Fruit fly (Drosophila melanogaster) whole organism, wandering third instar larva: ENCODE data around the gene Kdm3.

Source experiments
- Abd-B ChIP-seq: fragments of >200 bp; optimal IDR thresholded peaks from 2 replicates; lab custom pipeline; 2017; ENCODE audit warnings: missing biosample characterization, missing genetic modification characterization
- CG9705 ChIP-seq: fragments of 200-800 bp; sonication (Bioruptor generic); optimal IDR thresholded peaks from 2 replicates; lab custom pipeline; 2018; ENCODE audit warnings: missing biosample characterization, mild to moderate bottlenecking, missing genetic modification characterization
- CrebA ChIP-seq: fragments of 200-800 bp; sonication (Bioruptor generic); optimal IDR thresholded peaks from 2 replicates; lab custom pipeline; 2016; ENCODE audit warnings: missing biosample characterization, mild to moderate bottlenecking, missing genetic modification characterization, borderline replicate concordance
- Dif ChIP-seq: fragments of 200-275, 200-300 bp; sonication (Bioruptor generic); optimal IDR thresholded peaks from 2 replicates; lab custom pipeline; 2018; ENCODE audit warnings: missing biosample characterization, missing genetic modification characterization; ENCODE audit not compliant: partially characterized antibody
- GATAd ChIP-seq: sonication (Bioruptor generic); optimal IDR thresholded peaks from 2 replicates; lab custom pipeline; 2016; ENCODE audit warnings: missing biosample characterization, missing genetic modification characterization
- HLH106 ChIP-seq: fragments of 200-800 bp; optimal IDR thresholded peaks from 3 replicates; lab custom pipeline; 2019; ENCODE audit warnings: missing biosample characterization, mild to moderate bottlenecking, missing genetic modification characterization, moderate library complexity
- Hnf4 ChIP-seq: fragments of 200-800 bp; sonication (Bioruptor generic); optimal IDR thresholded peaks from 2 replicates; lab custom pipeline; 2016; ENCODE audit warnings: missing biosample characterization, mild to moderate bottlenecking, missing genetic modification characterization
- Hr83 ChIP-seq: fragments of 200-300 bp; sonication (Bioruptor generic); optimal IDR thresholded peaks from 2 replicates; lab custom pipeline; 2016; ENCODE audit warnings: missing biosample characterization, mild to moderate bottlenecking, missing genetic modification characterization, moderate library complexity; ENCODE audit not compliant: poor library complexity, severe bottlenecking
- Mio ChIP-seq: sonication (Bioruptor generic); optimal IDR thresholded peaks from 2 replicates; lab custom pipeline; 2016; ENCODE audit warnings: missing biosample characterization, missing genetic modification characterization
- Myc ChIP-seq: fragments of >200 bp; optimal IDR thresholded peaks from 2 replicates; lab custom pipeline; 2017
- N ChIP-seq: fragments of >200 bp; optimal IDR thresholded peaks from 2 replicates; lab custom pipeline; 2018; ENCODE audit warnings: missing biosample characterization, missing external identifiers, missing genetic modification characterization
- OdsH ChIP-seq: fragments of 200-800 bp; sonication (Bioruptor generic); optimal IDR thresholded peaks from 2 replicates; lab custom pipeline; 2016; ENCODE audit warnings: missing biosample characterization, mild to moderate bottlenecking, missing genetic modification characterization
- Rel ChIP-seq, 2 experiments: fragments of 200-800 bp; sonication (Bioruptor generic) in 1 of 2; optimal IDR thresholded peaks; 2 replicates in 1 of 2; 3 replicates in 1 of 2; lab custom pipeline; 2016 to 2019; ENCODE audit warnings: mild to moderate bottlenecking in 2 of 2, missing biosample characterization in 2 of 2, missing genetic modification characterization in 2 of 2, moderate library complexity in 1 of 2
- Sp1 ChIP-seq: fragments of 200-800 bp; sonication (Bioruptor generic); optimal IDR thresholded peaks from 3 replicates; lab custom pipeline; 2019; ENCODE audit warnings: missing biosample characterization, mild to moderate bottlenecking, missing genetic modification characterization, moderate library complexity
- br ChIP-seq: fragments of 200-800 bp; sonication (Bioruptor generic); optimal IDR thresholded peaks from 2 replicates; lab custom pipeline; 2016; ENCODE audit warnings: missing biosample characterization, missing genetic modification characterization
- dsf ChIP-seq: sonication (Bioruptor generic); optimal IDR thresholded peaks from 2 replicates; lab custom pipeline; 2016; ENCODE audit warnings: missing biosample characterization, missing genetic modification characterization, borderline replicate concordance
- ey ChIP-seq: fragments of 200-800 bp; sonication (Bioruptor generic); optimal IDR thresholded peaks from 2 replicates; lab custom pipeline; 2016; ENCODE audit warnings: missing biosample characterization, missing genetic modification characterization
- foxo ChIP-seq, 2 experiments: fragments of 200-800 bp; sonication (Bioruptor generic); optimal IDR thresholded peaks; 2 replicates in 1 of 2; 3 replicates in 1 of 2; lab custom pipeline; 2016 to 2017; ENCODE audit warnings: missing biosample characterization in 2 of 2, missing genetic modification characterization in 2 of 2
- fru ChIP-seq: fragments of 200-800 bp; sonication (Bioruptor generic); optimal IDR thresholded peaks from 3 replicates; lab custom pipeline; 2016; ENCODE audit warnings: missing biosample characterization, mild to moderate bottlenecking, missing genetic modification characterization
- h ChIP-seq: fragments of 200-800 bp; sonication (Bioruptor generic); optimal IDR thresholded peaks from 3 replicates; lab custom pipeline; 2016; ENCODE audit warnings: missing biosample characterization, mild to moderate bottlenecking, missing genetic modification characterization
- jim ChIP-seq: fragments of 175-275, 200-325 bp; sonication (Bioruptor generic); optimal IDR thresholded peaks from 2 replicates; lab custom pipeline; 2016; ENCODE audit warnings: missing biosample characterization, mild to moderate bottlenecking, missing genetic modification characterization
- lola ChIP-seq: fragments of >200 bp; optimal IDR thresholded peaks from 2 replicates; lab custom pipeline; 2017; ENCODE audit warnings: missing biosample characterization, missing genetic modification characterization
- pan ChIP-seq: fragments of >200 bp; optimal IDR thresholded peaks from 2 replicates; lab custom pipeline; 2017
- psq ChIP-seq: fragments of 200-800 bp; sonication (Bioruptor generic); optimal IDR thresholded peaks from 3 replicates; lab custom pipeline; 2017; ENCODE audit warnings: missing biosample characterization, mild to moderate bottlenecking, missing genetic modification characterization, moderate library complexity
- rgr ChIP-seq: fragments of 200-800 bp; sonication (Bioruptor generic); optimal IDR thresholded peaks from 3 replicates; lab custom pipeline; 2016; ENCODE audit warnings: missing biosample characterization, mild to moderate bottlenecking, missing genetic modification characterization
- sage ChIP-seq: fragments of 200-800 bp; sonication (Bioruptor generic); optimal IDR thresholded peaks from 2 replicates; lab custom pipeline; 2016; ENCODE audit warnings: missing biosample characterization, mild to moderate bottlenecking, missing genetic modification characterization
- sv ChIP-seq: fragments of 200-800 bp; sonication (Bioruptor generic); optimal IDR thresholded peaks from 3 replicates; lab custom pipeline; 2016; ENCODE audit warnings: missing biosample characterization, missing genetic modification characterization
- tai ChIP-seq: sonication (Bioruptor generic); optimal IDR thresholded peaks from 2 replicates; lab custom pipeline; 2016; ENCODE audit warnings: missing biosample characterization, missing genetic modification characterization
- usp ChIP-seq: fragments of >200 bp; optimal IDR thresholded peaks from 2 replicates; lab custom pipeline; 2017; ENCODE audit warnings: missing biosample characterization, missing genetic modification characterization
- woc ChIP-seq: sonication (Bioruptor generic); optimal IDR thresholded peaks from 2 replicates; lab custom pipeline; 2016; ENCODE audit warnings: missing biosample characterization, mild to moderate bottlenecking, missing genetic modification characterization

Kdm3 gene

DNA sequence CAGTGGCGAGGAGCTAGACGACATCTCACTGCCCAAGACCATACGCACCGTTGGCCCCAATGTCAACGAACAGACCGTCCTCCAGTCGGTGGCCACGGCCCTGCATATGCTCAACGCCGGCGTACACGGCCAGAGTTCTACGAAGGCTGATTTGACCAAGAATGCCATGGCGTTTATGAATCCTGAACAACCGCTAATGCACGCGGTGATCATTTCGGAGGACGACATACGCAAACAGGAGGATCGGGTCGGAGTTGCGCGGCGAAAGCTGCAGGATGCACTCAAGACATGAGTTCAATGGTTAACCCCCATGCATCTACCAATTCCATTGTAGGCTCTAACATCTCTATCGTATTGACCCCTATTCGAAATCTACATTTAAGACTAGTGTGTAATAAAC is 45.3 kb downstream of the Kdm3 start:
- TF ChIP-seq Hnf4: no peak
- TF ChIP-seq GATAd (GFP tag; lab: Kevin White, UChicago): no peak

DNA sequence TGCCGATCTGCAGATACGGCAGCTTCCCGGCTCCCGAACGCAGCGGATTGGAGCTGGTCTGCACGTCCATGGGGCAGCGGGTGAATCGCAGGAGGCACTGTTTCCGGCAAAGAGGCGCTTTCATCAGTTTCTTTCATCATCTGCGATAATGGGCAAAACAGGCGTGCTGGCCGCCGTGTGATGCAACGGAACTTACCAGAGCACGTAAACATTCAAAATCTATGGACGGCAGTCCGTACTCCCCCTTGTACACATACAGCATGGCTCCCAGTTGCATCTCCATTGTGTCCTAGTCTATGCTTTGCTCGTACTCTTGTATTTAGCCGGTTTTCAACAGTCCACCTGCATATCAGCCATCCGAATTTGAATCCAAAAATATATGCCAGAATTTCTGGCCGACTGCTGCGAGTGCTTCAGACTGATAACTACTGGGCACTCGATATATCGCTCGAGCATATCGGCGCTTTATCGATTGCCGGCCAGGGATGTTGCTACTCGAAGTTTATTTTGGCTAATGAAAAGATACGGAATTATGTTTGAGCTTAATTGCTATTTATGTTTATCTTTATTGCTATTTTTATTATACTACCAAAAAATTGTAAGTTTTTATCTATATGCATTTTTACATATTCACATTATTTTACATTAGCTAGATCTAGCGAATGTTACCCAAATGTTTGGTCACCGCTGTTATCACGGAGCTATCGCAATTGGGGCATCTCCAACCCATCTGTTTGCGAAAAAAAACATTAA is 47.6 kb downstream of the Kdm3 start, which contains the start of the genes CG9393 and Vps45:
Gene CG9393 (minus strand): TSS at position 434 of the 753 bp plus-strand sequence.
Gene Vps45 (plus strand): TSS at position 685 of the 753 bp plus-strand sequence.
- no peak for TF ChIP-seq fru (GFP tag; lab: Kevin White, UChicago)
- TF ChIP-seq sv: peak; percentile 73
- no peak for TF ChIP-seq lola (GFP tag; lab: Kevin White, UChicago)
- TF ChIP-seq foxo (GFP tag; optimal IDR thresholded peaks at IDR 0.05; lab: Kevin White, UChicago): peak in 1 of 2 experiments; percentile 78
- TF ChIP-seq GATAd (GFP tag; lab: Kevin White, UChicago): peak; percentile 49
- no peak for TF ChIP-seq tai (GFP tag; lab: Kevin White, UChicago)
- TF ChIP-seq h (GFP tag; lab: Kevin White, UChicago): peak; percentile 75
- peak; percentile 65 for TF ChIP-seq HLH106 (tag; lab: Kevin White, UChicago)
- peak; percentile 45 for TF ChIP-seq Sp1 (GFP tag; lab: Kevin White, UChicago)
- peak; percentile 66 for TF ChIP-seq OdsH (GFP tag; lab: Kevin White, UChicago)
- no peak for TF ChIP-seq Rel (GFP tag; optimal IDR thresholded peaks at IDR 0.05; lab: Kevin White, UChicago)
- peak; percentile 74 for TF ChIP-seq Rel (tag; optimal IDR thresholded peaks at IDR 0.05; lab: Kevin White, UChicago)
- peak; percentile 65 for TF ChIP-seq ey (GFP tag; lab: Kevin White, UChicago)
- TF ChIP-seq Mio (GFP tag; lab: Kevin White, UChicago): no peak
- no peak for TF ChIP-seq CrebA (GFP tag; lab: Kevin White, UChicago)
- TF ChIP-seq woc (GFP tag; lab: Kevin White, UChicago): peak; percentile 90
- peak; percentile 57 for TF ChIP-seq psq (GFP tag; lab: Kevin White, UChicago)
- TF ChIP-seq Myc (lab: Kevin White, UChicago): peak; percentile 95
- TF ChIP-seq CG9705 (GFP tag; lab: Kevin White, UChicago): peak; percentile 46
- TF ChIP-seq Hr83 (GFP tag; lab: Kevin White, UChicago): peak; percentile 7
- TF ChIP-seq rgr (GFP tag; lab: Kevin White, UChicago): peak; percentile 51

DNA sequence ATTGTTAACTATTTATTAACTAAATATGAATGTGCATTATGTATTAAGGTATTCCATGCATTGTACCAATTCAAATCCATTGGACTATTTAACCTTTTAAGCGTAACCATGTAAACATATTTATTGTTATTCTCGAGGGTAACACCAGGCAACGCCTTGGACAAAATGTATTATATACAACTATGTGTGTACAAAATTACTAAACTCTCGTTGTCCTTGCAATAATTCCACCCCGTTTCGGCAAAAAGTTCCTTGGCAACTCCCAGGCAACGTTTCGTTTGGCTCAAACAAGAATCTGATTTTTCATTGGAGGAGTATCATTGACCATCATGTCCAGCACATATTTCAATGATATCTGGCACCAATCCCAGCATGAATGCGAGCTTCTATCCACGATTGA is 50.1 kb downstream of the Kdm3 start, which contains the start of gene CG16789:
Gene CG16789 (plus strand): TSS at position 301 of the 400 bp plus-strand sequence.
- TF ChIP-seq dsf (GFP tag; lab: Kevin White, UChicago) (no peak), Abd-B (GFP tag; lab: Kevin White, UChicago) (no peak), woc (GFP tag; lab: Kevin White, UChicago) (no peak), Dif (GFP tag; lab: Kevin White, UChicago) (no peak), sage (GFP tag; lab: Kevin White, UChicago) (no peak), usp (GFP tag; lab: Kevin White, UChicago) (no peak), Rel (GFP tag; optimal IDR thresholded peaks at IDR 0.05; lab: Kevin White, UChicago) (no peak), Rel (tag; optimal IDR thresholded peaks at IDR 0.05; lab: Kevin White, UChicago) (no peak), foxo (GFP tag; optimal IDR thresholded peaks at IDR 0.05; lab: Kevin White, UChicago) (no peak), br (no peak), jim (GFP tag; lab: Kevin White, UChicago) (no peak), N (GFP tag; lab: Kevin White, UChicago) (no peak), tai (GFP tag; lab: Kevin White, UChicago) (no peak), HLH106 (tag; lab: Kevin White, UChicago) (no peak), Hnf4 (no peak), pan (lab: Kevin White, UChicago) (no peak)

DNA sequence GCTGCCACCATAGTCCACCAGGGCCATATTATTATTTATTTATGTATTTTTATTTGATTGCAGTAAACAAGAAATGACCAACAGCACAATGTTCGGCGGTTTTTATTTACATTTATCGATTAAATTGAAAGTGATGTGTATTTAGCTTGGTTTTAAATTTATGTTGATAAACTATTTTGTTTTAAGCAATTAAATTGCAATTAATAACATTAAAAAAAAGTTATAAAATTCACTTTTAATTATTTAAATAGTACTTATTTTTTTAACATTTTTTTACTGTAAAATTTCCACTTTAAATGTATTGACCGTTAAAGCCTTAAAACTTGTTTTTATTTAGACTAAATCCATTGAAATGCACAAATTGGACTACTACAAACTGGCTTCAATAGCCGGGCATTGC is 54.3 kb downstream of the Kdm3 start, which contains the start of gene CG16790:
Gene CG16790 (minus strand): TSS at position 101 of the 400 bp plus-strand sequence.
- TF ChIP-seq pan (lab: Kevin White, UChicago) (no peak), Myc (lab: Kevin White, UChicago) (peak; percentile 47)
